Worm (Caenorhabditis elegans) whole organism, L1 larva: ENCODE measurements around the gene vamp-8.

Source experiments
- C16A3.4 ChIP-seq: fragments of 150-350 bp; optimal IDR thresholded peaks from 2 replicates; lab custom pipeline; 2014; ENCODE audit warnings: missing biosample characterization, missing genetic modification characterization
- aha-1 ChIP-seq: fragments of 150-350 bp; optimal IDR thresholded peaks from 2 replicates; lab custom pipeline; 2014; ENCODE audit warnings: missing biosample characterization, missing genetic modification characterization
- ceh-63 ChIP-seq: fragments of 200-800 bp; sonication (Bioruptor generic); optimal IDR thresholded peaks from 2 replicates; lab custom pipeline; 2018; ENCODE audit warnings: mild to moderate bottlenecking, missing genetic modification characterization, missing compliant biosample characterization
- ceh-88 ChIP-seq: fragments of 200-800 bp; sonication (Bioruptor generic); IDR thresholded peaks from 2 replicates; pipeline ENCODE4 v1.3.6; 2022; ENCODE audit warnings: missing genetic modification characterization, missing compliant biosample characterization
- dpl-1 ChIP-seq, 3 experiments: fragments of 150-350 bp in 2 of 3; sonication (generic microtip) in 1 of 3; optimal IDR thresholded peaks; 2 replicates each; lab custom pipeline; 2014 to 2017; ENCODE audit warnings: missing biosample characterization in 3 of 3, missing genetic modification characterization in 3 of 3, missing genetic modification reagents in 3 of 3
- dsc-1 ChIP-seq: sonication (generic microtip); optimal IDR thresholded peaks from 2 replicates; lab custom pipeline; 2016; ENCODE audit warnings: mild to moderate bottlenecking, missing genetic modification characterization, missing compliant biosample characterization
- efl-1 ChIP-seq, 4 experiments: fragments of 150-350 bp; optimal IDR thresholded peaks in 3 of 4; peaks in 1 of 4; 1 replicate in 1 of 4; 2 replicates in 3 of 4; lab custom pipeline; 2014; ENCODE audit warnings: missing biosample characterization in 2 of 4, missing genetic modification characterization in 2 of 4, missing genetic modification reagents in 2 of 4
- efl-3 ChIP-seq: fragments of 200-800 bp; sonication (Bioruptor generic); optimal IDR thresholded peaks from 2 replicates; lab custom pipeline; 2018; ENCODE audit warnings: mild to moderate bottlenecking, missing genetic modification characterization, missing compliant biosample characterization
- egl-27 ChIP-seq, 2 experiments: fragments of 150-350 bp in 1 of 2; sonication (generic microtip); optimal IDR thresholded peaks; 3 replicates each; lab custom pipeline; 2017 to 2018; ENCODE audit warnings: missing biosample characterization in 2 of 2, missing genetic modification characterization in 2 of 2, missing genetic modification reagents in 2 of 2
- elt-3 ChIP-seq, 6 experiments: fragments of 150-350 bp in 1 of 6; sonication (generic microtip); optimal IDR thresholded peaks; 2 replicates each; lab custom pipeline; 2017 to 2018; ENCODE audit warnings: missing biosample characterization in 6 of 6, missing genetic modification characterization in 6 of 6, inconsistent platforms in 1 of 6
- fkh-10 ChIP-seq: sonication (generic microtip); optimal IDR thresholded peaks from 2 replicates; lab custom pipeline; 2017; ENCODE audit warnings: missing biosample characterization, missing genetic modification reagents, missing genetic modification characterization
- fkh-8 ChIP-seq: sonication (generic microtip); optimal IDR thresholded peaks from 2 replicates; lab custom pipeline; 2016; ENCODE audit warnings: mild to moderate bottlenecking, missing genetic modification characterization, missing compliant biosample characterization
- fos-1 ChIP-seq: fragments of 150-350 bp; optimal IDR thresholded peaks from 2 replicates; lab custom pipeline; 2014; ENCODE audit warnings: missing biosample characterization, missing genetic modification characterization
- hlh-17 ChIP-seq: fragments of 200-800 bp; sonication (Bioruptor generic); optimal IDR thresholded peaks from 2 replicates; lab custom pipeline; 2018; ENCODE audit warnings: missing genetic modification characterization, mild to moderate bottlenecking, missing compliant biosample characterization, moderate library complexity, borderline replicate concordance
- hlh-4 ChIP-seq: sonication (generic microtip); optimal IDR thresholded peaks from 2 replicates; lab custom pipeline; 2016; ENCODE audit warnings: mild to moderate bottlenecking, missing genetic modification characterization, missing compliant biosample characterization
- irx-1 ChIP-seq: sonication (generic microtip); optimal IDR thresholded peaks from 2 replicates; lab custom pipeline; 2016; ENCODE audit warnings: missing genetic modification characterization, missing compliant biosample characterization
- isw-1 ChIP-seq: fragments of 200-800 bp; sonication (Bioruptor generic); IDR thresholded peaks from 2 replicates; pipeline ENCODE4 v1.3.6; 2022; ENCODE audit warnings: missing genetic modification characterization, missing compliant biosample characterization
- lin-13 ChIP-seq: fragments of 150-350 bp; optimal IDR thresholded peaks from 2 replicates; lab custom pipeline; 2014; ENCODE audit warnings: missing biosample characterization, missing genetic modification reagents, missing genetic modification characterization
- lin-14 ChIP-seq: fragments of 200-800 bp; sonication (Bioruptor generic); optimal IDR thresholded peaks from 2 replicates; lab custom pipeline; 2018; ENCODE audit warnings: mild to moderate bottlenecking, missing genetic modification characterization, moderate library complexity, missing compliant biosample characterization
- lin-35 ChIP-seq, 2 experiments: fragments of 150-350 bp; optimal IDR thresholded peaks; 2 replicates each; lab custom pipeline; 2014; ENCODE audit warnings: missing biosample characterization in 2 of 2, missing genetic modification characterization in 2 of 2, missing genetic modification reagents in 2 of 2
- lin-39 ChIP-seq: fragments of 150-350 bp; optimal IDR thresholded peaks from 2 replicates; lab custom pipeline; 2014; ENCODE audit warnings: missing biosample characterization, missing genetic modification reagents, missing genetic modification characterization
- lir-3 ChIP-seq: sonication (generic microtip); optimal IDR thresholded peaks from 2 replicates; lab custom pipeline; 2016; ENCODE audit warnings: mild to moderate bottlenecking, missing genetic modification characterization, moderate library complexity, missing compliant biosample characterization; ENCODE audit not compliant: poor library complexity
- lsy-2 ChIP-seq, 2 experiments: fragments of 150-350 bp; optimal IDR thresholded peaks; 2 replicates each; lab custom pipeline; 2014; ENCODE audit warnings: missing biosample characterization in 2 of 2, missing genetic modification characterization in 2 of 2
- mab-9 ChIP-seq: fragments of 200-800 bp; sonication (Bioruptor generic); IDR thresholded peaks from 2 replicates; pipeline ENCODE4 v1.3.6; 2022; ENCODE audit warnings: missing genetic modification reagents, missing genetic modification characterization, missing compliant biosample characterization
- mdl-1 ChIP-seq, 2 experiments: fragments of 150-350 bp; optimal IDR thresholded peaks; 2 replicates each; lab custom pipeline; 2014 to 2017; ENCODE audit warnings: missing biosample characterization in 2 of 2, missing genetic modification characterization in 2 of 2, inconsistent platforms in 1 of 2
- mep-1 ChIP-seq: fragments of 150-350 bp; optimal IDR thresholded peaks from 2 replicates; lab custom pipeline; 2014; ENCODE audit warnings: missing biosample characterization, missing genetic modification characterization
- nhr-11 ChIP-seq: fragments of 150-350 bp; optimal IDR thresholded peaks from 2 replicates; lab custom pipeline; 2014; ENCODE audit warnings: missing biosample characterization, missing genetic modification characterization
- nhr-19 ChIP-seq: fragments of 200-800 bp; sonication (Bioruptor generic); conservative IDR thresholded peaks from 2 replicates; pipeline ENCODE4 v1.3.6; 2022; ENCODE audit warnings: missing genetic modification characterization, missing compliant biosample characterization
- nhr-20 ChIP-seq: sonication (generic microtip); optimal IDR thresholded peaks from 2 replicates; lab custom pipeline; 2016; ENCODE audit warnings: mild to moderate bottlenecking, missing genetic modification characterization, missing compliant biosample characterization
- nhr-47 ChIP-seq: sonication (generic microtip); optimal IDR thresholded peaks from 2 replicates; lab custom pipeline; 2016; ENCODE audit warnings: mild to moderate bottlenecking, missing genetic modification characterization, moderate library complexity, missing compliant biosample characterization
- nhr-71 ChIP-seq: sonication (generic microtip); optimal IDR thresholded peaks from 2 replicates; lab custom pipeline; 2016; ENCODE audit warnings: mild to moderate bottlenecking, missing genetic modification characterization, moderate library complexity, missing compliant biosample characterization
- nhr-76 ChIP-seq: sonication (generic microtip); optimal IDR thresholded peaks from 2 replicates; lab custom pipeline; 2017; ENCODE audit warnings: missing biosample characterization, missing genetic modification characterization
- nhr-85 ChIP-seq: sonication (generic microtip); peaks from one replicate; lab custom pipeline; 2016; ENCODE audit warnings: missing genetic modification characterization, inconsistent platforms, missing compliant biosample characterization
- pax-3 ChIP-seq: fragments of 200-800 bp; sonication (Bioruptor generic); optimal IDR thresholded peaks from 2 replicates; lab custom pipeline; 2018; ENCODE audit warnings: mild to moderate bottlenecking, missing genetic modification characterization, moderate library complexity, missing compliant biosample characterization
- rnt-1 ChIP-seq: sonication (generic microtip); optimal IDR thresholded peaks from 2 replicates; lab custom pipeline; 2016; ENCODE audit warnings: mild to moderate bottlenecking, missing genetic modification characterization, moderate library complexity, missing compliant biosample characterization
- skn-1 ChIP-seq: fragments of 150-350 bp; optimal IDR thresholded peaks from 2 replicates; lab custom pipeline; 2014; ENCODE audit warnings: missing biosample characterization, missing genetic modification characterization
- snpc-4 ChIP-seq: fragments of 150-350 bp; optimal IDR thresholded peaks from 2 replicates; lab custom pipeline; 2014; ENCODE audit warnings: missing biosample characterization, missing genetic modification characterization
- snu-23 ChIP-seq: sonication (generic microtip); optimal IDR thresholded peaks from 2 replicates; lab custom pipeline; 2016; ENCODE audit warnings: missing genetic modification characterization, missing compliant biosample characterization
- swsn-7 ChIP-seq: sonication (generic microtip); optimal IDR thresholded peaks from 2 replicates; lab custom pipeline; 2016; ENCODE audit warnings: missing genetic modification characterization, missing compliant biosample characterization
- tbx-2 ChIP-seq: sonication (generic microtip); optimal IDR thresholded peaks from 2 replicates; lab custom pipeline; 2016; ENCODE audit warnings: missing genetic modification characterization, missing compliant biosample characterization
- unc-130 ChIP-seq: fragments of 150-350 bp; optimal IDR thresholded peaks from 2 replicates; lab custom pipeline; 2017; ENCODE audit warnings: missing biosample characterization, missing genetic modification characterization, inconsistent platforms
- unc-30 ChIP-seq: sonication (generic microtip); optimal IDR thresholded peaks from 2 replicates; lab custom pipeline; 2017; ENCODE audit warnings: missing biosample characterization, missing genetic modification characterization
- unc-62 ChIP-seq: fragments of 150-350 bp; optimal IDR thresholded peaks from 2 replicates; lab custom pipeline; 2014; ENCODE audit warnings: missing biosample characterization, missing genetic modification reagents, missing genetic modification characterization
- unc-98 ChIP-seq: fragments of 200-800 bp; sonication (Bioruptor generic); IDR thresholded peaks from 2 replicates; pipeline ENCODE4 v1.3.6; 2022; ENCODE audit warnings: missing genetic modification characterization, missing compliant biosample characterization
- vab-15 ChIP-seq: sonication (generic microtip); optimal IDR thresholded peaks from 2 replicates; lab custom pipeline; 2017; ENCODE audit warnings: missing genotype, mild to moderate bottlenecking, missing genetic modification characterization, missing compliant biosample characterization
- xbp-1 ChIP-seq: sonication (generic microtip); optimal IDR thresholded peaks from 2 replicates; lab custom pipeline; 2016; ENCODE audit warnings: missing genetic modification characterization, missing compliant biosample characterization
- zip-4 ChIP-seq: fragments of 200-800 bp; sonication (Bioruptor generic); optimal IDR thresholded peaks from 2 replicates; lab custom pipeline; 2018; ENCODE audit warnings: mild to moderate bottlenecking, missing genetic modification characterization, moderate library complexity, missing compliant biosample characterization
- ztf-11 ChIP-seq, 2 experiments: sonication (generic microtip); optimal IDR thresholded peaks; 2 replicates each; lab custom pipeline; 2016 to 2017; ENCODE audit warnings: missing genetic modification characterization in 2 of 2, missing biosample characterization in 1 of 2, missing compliant biosample characterization in 1 of 2
- ztf-4 ChIP-seq: fragments of 150-350 bp; optimal IDR thresholded peaks from 2 replicates; lab custom pipeline; 2014; ENCODE audit warnings: missing biosample characterization, missing genetic modification characterization

vamp-8 gene

DNA sequence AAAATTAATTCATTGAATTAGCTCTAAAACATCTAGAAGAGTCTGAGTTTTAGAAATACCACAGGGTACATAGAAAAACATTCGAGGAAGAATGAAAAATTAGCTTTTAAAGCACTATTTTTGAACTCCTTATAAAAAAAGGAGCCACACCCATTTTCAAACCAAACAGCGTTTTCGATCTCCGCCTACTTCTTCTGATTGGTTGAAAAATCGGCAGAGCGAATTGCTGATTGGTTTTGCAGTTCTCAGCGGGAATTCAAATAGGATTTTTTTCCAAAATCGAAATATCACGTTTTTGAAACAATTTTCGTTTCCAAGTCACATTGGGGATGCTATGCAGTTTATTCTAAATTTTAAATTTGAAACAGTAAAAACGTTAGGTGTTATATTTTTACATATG is 13.1 kb upstream of the vamp-8 start:
- TF ChIP-seq lir-3 (tag; lab: Kevin White, UChicago) = no peak
- TF ChIP-seq hlh-17 (GFP tag; lab: Kevin White, UChicago) = no peak
- no peak for TF ChIP-seq efl-1 (optimal IDR thresholded peaks at IDR 0.05; lab: Kevin White, UChicago)
- peak; percentile 38 to 70 for TF ChIP-seq efl-1 (GFP tag; optimal IDR thresholded peaks at IDR 0.05 in 1 of 2; lab: Kevin White, UChicago)
- TF ChIP-seq, all 84 proteins: peak for 1

ce11 chrIV:13877707-13878106 is 12.7 kb upstream of the vamp-8 start:
- peak; percentile 33 for TF ChIP-seq xbp-1 (tag; lab: Kevin White, UChicago)
- no peak for TF ChIP-seq C16A3.4 (tag; lab: Kevin White, UChicago)
- peak; percentile 38 for TF ChIP-seq fkh-8 (tag; lab: Kevin White, UChicago)
- no peak for TF ChIP-seq egl-27 (tag; optimal IDR thresholded peaks at IDR 0.05; lab: Kevin White, UChicago)
- peak; percentile 74 for TF ChIP-seq nhr-71
- peak; percentile 7 for TF ChIP-seq fkh-10 (GFP tag; lab: Kevin White, UChicago)
- TF ChIP-seq nhr-47 (tag; lab: Kevin White, UChicago) = peak; percentile 50
- no peak for TF ChIP-seq ztf-11 (tag; optimal IDR thresholded peaks at IDR 0.05; lab: Kevin White, UChicago)
- TF ChIP-seq nhr-76 = no peak
- peak; percentile 27 for TF ChIP-seq mep-1 (tag; lab: Kevin White, UChicago)
- peak in 1 of 2 experiments; percentile 38 for TF ChIP-seq lin-35 (GFP tag; optimal IDR thresholded peaks at IDR 0.05; lab: Kevin White, UChicago)
- no peak for TF ChIP-seq nhr-85
- TF ChIP-seq vab-15 = no peak
- peak; percentile 26 for TF ChIP-seq skn-1
- no peak for TF ChIP-seq ceh-63 (GFP tag; lab: Kevin White, UChicago)
- no peak for TF ChIP-seq irx-1 (tag; lab: Kevin White, UChicago)
- 0 out of 2 replicates have a peak, but pooled peaks have one; percentile 5 for TF ChIP-seq isw-1 (GFP tag; lab: Robert Waterston, UW)
- TF ChIP-seq snpc-4 (tag; lab: Kevin White, UChicago) = peak; percentile 27
- peak; percentile 89 for TF ChIP-seq lin-14 (GFP tag; lab: Kevin White, UChicago)
- no peak for TF ChIP-seq pax-3
- no peak for TF ChIP-seq aha-1 (tag; lab: Kevin White, UChicago)
- TF ChIP-seq ztf-4 (tag; lab: Kevin White, UChicago) = no peak
- TF ChIP-seq unc-62 (GFP tag; lab: Kevin White, UChicago) = no peak
- no peak for TF ChIP-seq nhr-11 (tag; lab: Kevin White, UChicago)
- no peak for TF ChIP-seq ceh-88 (GFP tag; lab: Robert Waterston, UW)
- TF ChIP-seq unc-30 (tag; lab: Kevin White, UChicago) = no peak
- TF ChIP-seq mdl-1 (tag; optimal IDR thresholded peaks at IDR 0.05; lab: Kevin White, UChicago) = peak in 1 of 2 experiments; percentile 29
- 0 out of 2 replicates have a peak, but pooled peaks have one; percentile 30 for TF ChIP-seq nhr-19
- peak; percentile 53 for TF ChIP-seq snu-23
- TF ChIP-seq rnt-1 = peak; percentile 71
- peak; percentile 33 for TF ChIP-seq tbx-2 (tag; lab: Kevin White, UChicago)
- TF ChIP-seq dpl-1 (GFP tag; optimal IDR thresholded peaks at IDR 0.05; lab: Kevin White, UChicago) = peak in 1 of 3 experiments; percentile 32
- no peak for TF ChIP-seq hlh-4 (tag; lab: Kevin White, UChicago)
- no peak for TF ChIP-seq unc-98
- peak; percentile 16 for TF ChIP-seq nhr-20 (tag; lab: Kevin White, UChicago)
- no peak for TF ChIP-seq lin-39 (tag; lab: Kevin White, UChicago)
- TF ChIP-seq lsy-2 (tag; optimal IDR thresholded peaks at IDR 0.05; lab: Kevin White, UChicago) = peak; percentile 56 to 80
- TF ChIP-seq unc-130 (tag; lab: Kevin White, UChicago) = peak; percentile 66
- peak; percentile 31 to 46 for TF ChIP-seq efl-1 (optimal IDR thresholded peaks at IDR 0.05; lab: Kevin White, UChicago)
- TF ChIP-seq efl-1 (GFP tag; optimal IDR thresholded peaks at IDR 0.05 in 1 of 2; lab: Kevin White, UChicago) = peak in 1 of 2 experiments; percentile 85
- no peak for TF ChIP-seq efl-3 (GFP tag; lab: Kevin White, UChicago)
- peak; percentile 6 for TF ChIP-seq lir-3 (tag; lab: Kevin White, UChicago)
- peak; percentile 23 for TF ChIP-seq dsc-1
- no peak for TF ChIP-seq zip-4 (GFP tag; lab: Kevin White, UChicago)
- no peak for TF ChIP-seq lin-13 (GFP tag; lab: Kevin White, UChicago)
- no peak for TF ChIP-seq elt-3 (tag; optimal IDR thresholded peaks at IDR 0.05; lab: Kevin White, UChicago)
- peak; percentile 48 for TF ChIP-seq swsn-7 (tag; lab: Kevin White, UChicago)
- TF ChIP-seq mab-9 = no peak
- TF ChIP-seq fos-1 (tag; lab: Kevin White, UChicago) = peak; percentile 0
